Worm (Caenorhabditis elegans): ENCODE measurements around the gene nlp-5.

DNA sequence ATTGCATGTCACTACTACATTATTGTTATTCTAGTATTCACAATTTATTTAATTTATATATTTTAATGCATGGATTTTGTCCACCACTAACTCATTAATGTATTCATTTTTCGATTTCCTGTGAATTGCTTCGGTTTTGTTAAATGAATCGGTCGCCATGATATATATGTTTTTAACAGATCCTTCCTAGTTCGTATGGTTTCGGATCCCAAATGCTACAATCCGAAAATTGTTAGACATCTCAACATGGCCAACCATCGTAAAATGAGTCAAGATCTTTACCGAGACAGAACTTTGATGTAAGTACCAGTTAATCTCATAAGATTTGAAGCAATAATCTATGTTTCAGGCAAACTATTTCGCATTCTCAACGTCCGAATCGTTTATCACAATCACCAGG is 34.8 kb downstream of the nlp-5 start:
- TF ChIP-seq med-1 (GFP tag; optimal IDR thresholded peaks at IDR 0.05; ENCODE audit: insufficient read depth) (no peak), ref-1 (GFP tag; conservative IDR thresholded peaks at IDR 0.05) (no peak)
